Worm (Caenorhabditis elegans): ENCODE results near the gene sru-44.

- TF ChIP-seq him-1 (tag; optimal IDR thresholded peaks at IDR 0.05) = no peak
- no peak for TF ChIP-seq W03F9.2 (tag; optimal IDR thresholded peaks at IDR 0.05)
Measured at ce11 chrV:16445676-16446075, 22.1 kb downstream of the sru-44 start, which contains the start of gene T08G3.6.
